Worm (Caenorhabditis elegans): ENCODE data around the gene ZC404.16.

ZC404.16 gene

ce11 chrV:6819812-6820211 is 46.2 kb upstream of the ZC404.16 start, which contains the start of gene dmsr-13:
dmsr-13 (minus strand) TSS chrV:6819912.
- TF ChIP-seq zfp-2 (tag; optimal IDR thresholded peaks at IDR 0.05) (no peak), dmd-6 (GFP tag; IDR thresholded peaks at IDR 0.05) (no peak), mxl-2 (GFP tag; conservative IDR thresholded peaks at IDR 0.05) (no peak), skn-1 (tag; optimal IDR thresholded peaks at IDR 0.05) (no peak), lir-3 (tag; optimal IDR thresholded peaks at IDR 0.05) (no peak), ceh-62 (tag; optimal IDR thresholded peaks at IDR 0.05) (no peak), ztf-11 (tag; optimal IDR thresholded peaks at IDR 0.05) (no peak), unc-130 (GFP tag; optimal IDR thresholded peaks at IDR 0.05) (no peak), F10B5.3 (tag; optimal IDR thresholded peaks at IDR 0.05) (no peak), ctbp-1 (GFP tag; IDR thresholded peaks at IDR 0.05) (no peak), php-3 (GFP tag; IDR thresholded peaks at IDR 0.05) (no peak), ama-1 (optimal IDR thresholded peaks at IDR 0.05) (no peak), Y75B8A.6 (GFP tag; IDR thresholded peaks at IDR 0.05) (no peak)

ce11 chrV:6817184-6817583 is 43.5 kb upstream of the ZC404.16 start, which contains the start of gene dmsr-14:
dmsr-14 (minus strand) TSS chrV:6817284.
- TF ChIP-seq spr-3 (GFP tag; optimal IDR thresholded peaks at IDR 0.05), result no peak
- no peak for TF ChIP-seq F37D6.2 (tag; optimal IDR thresholded peaks at IDR 0.05)
- no peak for TF ChIP-seq Y105C5A.15 (GFP tag; IDR thresholded peaks at IDR 0.05)
- TF ChIP-seq T26A8.4 (GFP tag; IDR thresholded peaks at IDR 0.05), result no peak
- TF ChIP-seq lsy-2 (tag; optimal IDR thresholded peaks at IDR 0.05), result no peak
- TF ChIP-seq spr-1 (tag; optimal IDR thresholded peaks at IDR 0.05), result no peak
- TF ChIP-seq skn-1 (tag; optimal IDR thresholded peaks at IDR 0.05), result no peak
- TF ChIP-seq ztf-11 (tag; optimal IDR thresholded peaks at IDR 0.05), result no peak
- no peak for TF ChIP-seq nhr-6 (tag; optimal IDR thresholded peaks at IDR 0.05)
- no peak for TF ChIP-seq ctbp-1 (GFP tag; IDR thresholded peaks at IDR 0.05)
- TF ChIP-seq zfp-3 (GFP tag; conservative IDR thresholded peaks at IDR 0.05), result no peak
- TF ChIP-seq mdl-1 (tag; optimal IDR thresholded peaks at IDR 0.05), result no peak
- no peak for TF ChIP-seq arid-1 (GFP tag; conservative IDR thresholded peaks at IDR 0.05)
- TF ChIP-seq mes-2 (tag; optimal IDR thresholded peaks at IDR 0.05; ENCODE audit: poor library complexity, severe bottlenecking), result no peak
- TF ChIP-seq T20F7.1 (GFP tag; optimal IDR thresholded peaks at IDR 0.05), result no peak
- TF ChIP-seq ces-1 (GFP tag; optimal IDR thresholded peaks at IDR 0.05), result no peak
- TF ChIP-seq ceh-20 (GFP tag; IDR thresholded peaks at IDR 0.05), result no peak
- TF ChIP-seq attf-4 (tag; optimal IDR thresholded peaks at IDR 0.05), result no peak
- no peak for TF ChIP-seq nhr-111 (GFP tag; optimal IDR thresholded peaks at IDR 0.05)
- no peak for TF ChIP-seq F49E8.2 (tag; optimal IDR thresholded peaks at IDR 0.05; ENCODE audit: borderline replicate concordance)

- TF ChIP-seq set-16 (GFP tag; IDR thresholded peaks at IDR 0.05), result no peak
- no peak for TF ChIP-seq ctbp-1 (GFP tag; IDR thresholded peaks at IDR 0.05)
- TF ChIP-seq daf-19 (GFP tag; conservative IDR thresholded peaks at IDR 0.05), result no peak
- peak in 1 of 2 experiments; percentile 37 for TF ChIP-seq unc-62 (GFP tag; optimal IDR thresholded peaks at IDR 0.05 in 1 of 2)
- no peak for TF ChIP-seq unc-62 (tag; optimal IDR thresholded peaks at IDR 0.05)
- TF ChIP-seq aha-1 (tag), result peak; percentile 65
- no peak for TF ChIP-seq lin-15B (tag; optimal IDR thresholded peaks at IDR 0.05)
- TF ChIP-seq nhr-77 (tag; optimal IDR thresholded peaks at IDR 0.05), result no peak
These were observed 40.2 kb upstream of the ZC404.16 start for ce11 chrV:6813862-6814261.

- TF ChIP-seq ctbp-1 (GFP tag; IDR thresholded peaks at IDR 0.05) (no peak), unc-62 (GFP tag; optimal IDR thresholded peaks at IDR 0.05 in 1 of 2) (peak in 1 of 2 experiments; percentile 40), unc-62 (tag; optimal IDR thresholded peaks at IDR 0.05) (no peak), ceh-82 (tag; optimal IDR thresholded peaks at IDR 0.05) (no peak), nhr-28 (tag; optimal IDR thresholded peaks at IDR 0.05) (peak; percentile 61), daf-16 (GFP tag; optimal IDR thresholded peaks at IDR 0.05) (no peak), daf-16 (tag; optimal IDR thresholded peaks at IDR 0.05) (peak; percentile 8), pqm-1 (tag; optimal IDR thresholded peaks at IDR 0.05) (peak; percentile 89), ztf-11 (tag; optimal IDR thresholded peaks at IDR 0.05) (no peak), Y5F2A.4 (GFP tag; optimal IDR thresholded peaks at IDR 0.05) (no peak), cey-2 (tag; optimal IDR thresholded peaks at IDR 0.05; ENCODE audit: borderline replicate concordance, insufficient read depth) (no peak), dmd-6 (GFP tag; IDR thresholded peaks at IDR 0.05) (peak; percentile 83)
These were observed 38.2 kb upstream of the ZC404.16 start for ce11 chrV:6811863-6812262.

All from whole organism, L4 larva.